Fruit fly (Drosophila melanogaster) whole organism, embryonic: Measurements from ENCODE around the gene CG7963.

ENCODE experiments used
- CG1024 ChIP-seq: fragments of 200-800 bp; sonication (Bioruptor generic); IDR thresholded peaks from 2 replicates; pipeline ENCODE4 v1.3.6; 2022; ENCODE audit warnings: missing biosample characterization, missing genetic modification characterization
- CG12659 ChIP-seq: fragments of 200-800 bp; sonication (Bioruptor generic); optimal IDR thresholded peaks from 3 replicates; lab custom pipeline; 2017; ENCODE audit warnings: mild to moderate bottlenecking, missing biosample characterization, missing genetic modification reagents, missing genetic modification characterization
- CG14860 ChIP-seq: fragments of 200-800 bp; sonication (Bioruptor generic); IDR thresholded peaks from 3 replicates; pipeline ENCODE4 v1.3.6; 2022; ENCODE audit warnings: missing biosample characterization, missing genetic modification characterization; ENCODE audit not compliant: partially characterized antibody
- CG15601 ChIP-seq: fragments of 200-800 bp; sonication (Bioruptor generic); optimal IDR thresholded peaks from 3 replicates; lab custom pipeline; 2019; ENCODE audit warnings: missing biosample characterization, mild to moderate bottlenecking, missing genetic modification characterization, moderate library complexity
- CG17829 ChIP-seq: fragments of 200-800 bp; optimal IDR thresholded peaks from 2 replicates; lab custom pipeline; 2019; ENCODE audit warnings: missing biosample characterization, mild to moderate bottlenecking, missing genetic modification characterization, moderate library complexity
- CG2116 ChIP-seq: fragments of 200-800 bp; sonication (Bioruptor generic); optimal IDR thresholded peaks from 3 replicates; lab custom pipeline; 2018; ENCODE audit warnings: missing biosample characterization, mild to moderate bottlenecking, missing genetic modification characterization
- CG30403 ChIP-seq: fragments of 200-800 bp; sonication (Bioruptor generic); optimal IDR thresholded peaks from 3 replicates; lab custom pipeline; 2016; ENCODE audit warnings: missing biosample characterization, missing genetic modification characterization
- CG31441 ChIP-seq: fragments of 200-800 bp; sonication (Bioruptor generic); IDR thresholded peaks from 2 replicates; pipeline ENCODE4 v1.3.6; 2022; ENCODE audit warnings: missing biosample characterization, missing genetic modification characterization
- CG33557 ChIP-seq: fragments of 200-800 bp; sonication (Bioruptor generic); optimal IDR thresholded peaks from 2 replicates; lab custom pipeline; 2019; ENCODE audit warnings: missing biosample characterization, mild to moderate bottlenecking, missing genetic modification characterization, moderate library complexity
- CG34224 ChIP-seq: fragments of 200-800 bp; sonication (Bioruptor generic); IDR thresholded peaks from 3 replicates; pipeline ENCODE4 v1.3.6; 2022; ENCODE audit warnings: missing biosample characterization, missing genetic modification characterization; ENCODE audit not compliant: partially characterized antibody
- CG3995 ChIP-seq: fragments of 200-800 bp; sonication (Bioruptor generic); optimal IDR thresholded peaks from 3 replicates; lab custom pipeline; 2016; ENCODE audit warnings: missing biosample characterization, missing genetic modification characterization
- CG42726 ChIP-seq: fragments of 200-800 bp; sonication (Bioruptor generic); IDR thresholded peaks from 2 replicates; pipeline ENCODE4 v1.3.6; 2022; ENCODE audit warnings: missing biosample characterization, missing genetic modification characterization; ENCODE audit not compliant: partially characterized antibody
- CG6791 ChIP-seq: fragments of 200-800 bp; sonication (Bioruptor generic); IDR thresholded peaks from 3 replicates; pipeline ENCODE4 v1.3.6; 2022; ENCODE audit warnings: missing biosample characterization, missing genetic modification characterization; ENCODE audit not compliant: partially characterized antibody
- CG9932 ChIP-seq: fragments of 200-800 bp; sonication (Bioruptor generic); IDR thresholded peaks from 2 replicates; pipeline ENCODE4 v1.3.6; 2022; ENCODE audit warnings: missing biosample characterization, missing genetic modification characterization
- E2f2 ChIP-seq: fragments of 200-800 bp; sonication (Bioruptor generic); IDR thresholded peaks from 2 replicates; pipeline ENCODE4 v1.3.6; 2022; ENCODE audit warnings: missing biosample characterization, missing genetic modification characterization
- HLH4C ChIP-seq: fragments of 200-800 bp; sonication (Bioruptor generic); IDR thresholded peaks from 3 replicates; pipeline ENCODE4 v1.3.6; 2022; ENCODE audit warnings: missing biosample characterization, missing genetic modification characterization; ENCODE audit not compliant: partially characterized antibody
- Hr78 ChIP-seq, 2 experiments: fragments of 200-800 bp in 1 of 2; fragments of >200 bp in 1 of 2; sonication (Bioruptor generic) in 1 of 2; optimal IDR thresholded peaks; 2 replicates each; lab custom pipeline; 2017 to 2019; ENCODE audit warnings: missing biosample characterization in 2 of 2, missing genetic modification characterization in 2 of 2, mild to moderate bottlenecking in 1 of 2, moderate library complexity in 1 of 2
- Lhr ChIP-seq: fragments of 200-800 bp; sonication (Bioruptor generic); optimal IDR thresholded peaks from 3 replicates; lab custom pipeline; 2017; ENCODE audit warnings: mild to moderate bottlenecking, missing biosample characterization, missing genetic modification reagents, missing genetic modification characterization
- MBD-R2 ChIP-seq: fragments of 200-800 bp; sonication (Bioruptor generic); IDR thresholded peaks from 2 replicates; pipeline ENCODE4 v1.3.6; 2022; ENCODE audit warnings: missing biosample characterization, missing genetic modification characterization
- MESR4 ChIP-seq: fragments of 200-800 bp; sonication (Bioruptor generic); optimal IDR thresholded peaks from 2 replicates; lab custom pipeline; 2018; ENCODE audit warnings: missing biosample characterization, mild to moderate bottlenecking, missing genetic modification characterization, moderate library complexity
- Med ChIP-seq: fragments of 200-800 bp; sonication (Bioruptor generic); peaks from one replicate; lab custom pipeline; 2016; ENCODE audit warnings: missing biosample characterization, missing genetic modification characterization, mild to moderate bottlenecking, inconsistent platforms, moderate library complexity
- Neu2 ChIP-seq: fragments of 200-800 bp; sonication (Bioruptor generic); optimal IDR thresholded peaks from 3 replicates; lab custom pipeline; 2016; ENCODE audit warnings: missing biosample characterization, missing genetic modification characterization, borderline replicate concordance
- Scr ChIP-seq: fragments of 200-800 bp; sonication (Bioruptor generic); IDR thresholded peaks from 2 replicates; pipeline ENCODE4 v1.3.6; 2022; ENCODE audit warnings: missing biosample characterization, missing genetic modification characterization; ENCODE audit not compliant: partially characterized antibody
- ab ChIP-seq: fragments of 200-800 bp; sonication (Bioruptor generic); optimal IDR thresholded peaks from 2 replicates; lab custom pipeline; 2016; ENCODE audit warnings: missing biosample characterization, missing genetic modification characterization
- amos ChIP-seq: fragments of 200-800 bp; sonication (Bioruptor generic); IDR thresholded peaks from 2 replicates; pipeline ENCODE4 v1.3.6; 2022; ENCODE audit warnings: missing biosample characterization, missing genetic modification characterization; ENCODE audit not compliant: partially characterized antibody
- bbx ChIP-seq: fragments of 200-800 bp; sonication (Bioruptor generic); IDR thresholded peaks from 2 replicates; pipeline ENCODE4 v1.3.6; 2022; ENCODE audit warnings: missing biosample characterization, missing genetic modification characterization; ENCODE audit not compliant: partially characterized antibody
- chinmo ChIP-seq: fragments of 200-800 bp; sonication (Bioruptor generic); IDR thresholded peaks from 4 replicates; pipeline ENCODE4 v1.3.6; 2022; ENCODE audit warnings: missing biosample characterization, missing genetic modification characterization; ENCODE audit not compliant: partially characterized antibody
- corto ChIP-seq: fragments of 200-800 bp; sonication (Bioruptor generic); optimal IDR thresholded peaks from 2 replicates; lab custom pipeline; 2016; ENCODE audit warnings: missing biosample characterization, mild to moderate bottlenecking, missing genetic modification characterization, moderate library complexity
- dan ChIP-seq: fragments of 200-800 bp; sonication (Bioruptor generic); IDR thresholded peaks from 2 replicates; pipeline ENCODE4 v1.3.6; 2022; ENCODE audit warnings: missing biosample characterization, missing genetic modification characterization
- exex ChIP-seq: fragments of 200-800 bp; sonication (Bioruptor generic); optimal IDR thresholded peaks from 4 replicates; lab custom pipeline; 2018; ENCODE audit warnings: missing biosample characterization, mild to moderate bottlenecking, missing genetic modification characterization, moderate library complexity
- gfzf ChIP-seq: fragments of 200-800 bp; sonication (Bioruptor generic); optimal IDR thresholded peaks from 2 replicates; lab custom pipeline; 2016; ENCODE audit warnings: missing biosample characterization, mild to moderate bottlenecking, missing genetic modification characterization, moderate library complexity
- inv ChIP-seq: fragments of 200-800 bp; sonication (Bioruptor generic); IDR thresholded peaks from 2 replicates; pipeline ENCODE4 v1.3.6; 2022; ENCODE audit warnings: missing biosample characterization, missing genetic modification characterization; ENCODE audit not compliant: partially characterized antibody
- lbe ChIP-seq: fragments of 200-800 bp; sonication (Bioruptor generic); optimal IDR thresholded peaks from 2 replicates; lab custom pipeline; 2016; ENCODE audit warnings: missing biosample characterization, mild to moderate bottlenecking, missing genetic modification characterization
- nerfin-2 ChIP-seq: fragments of 200-800 bp; sonication (Bioruptor generic); IDR thresholded peaks from 2 replicates; pipeline ENCODE4 v1.3.6; 2022; ENCODE audit warnings: missing biosample characterization, missing genetic modification characterization; ENCODE audit not compliant: partially characterized antibody
- onecut ChIP-seq: fragments of 200-800 bp; sonication (Bioruptor generic); IDR thresholded peaks from 2 replicates; pipeline ENCODE4 v1.3.6; 2022; ENCODE audit warnings: missing biosample characterization, missing genetic modification characterization
- otp ChIP-seq: fragments of 200-800 bp; sonication (Bioruptor generic); IDR thresholded peaks from 3 replicates; pipeline ENCODE4, ENCODE4 v1.3.6; 2022; ENCODE audit warnings: missing biosample characterization, missing genetic modification characterization
- pita ChIP-seq: fragments of 200-800 bp; sonication (Bioruptor generic); optimal IDR thresholded peaks from 2 replicates; lab custom pipeline; 2017; ENCODE audit warnings: missing biosample characterization, mild to moderate bottlenecking, missing genetic modification characterization
- shn ChIP-seq: fragments of 200-800 bp; sonication (Bioruptor generic); optimal IDR thresholded peaks from 3 replicates; lab custom pipeline; 2016; ENCODE audit warnings: missing biosample characterization, missing genetic modification characterization
- sna ChIP-seq: fragments of 200-800 bp; sonication (Bioruptor generic); IDR thresholded peaks from 2 replicates; pipeline ENCODE4 v1.3.6; 2022; ENCODE audit warnings: missing biosample characterization, missing genetic modification characterization; ENCODE audit not compliant: partially characterized antibody
- sqz ChIP-seq: fragments of 200-800 bp; sonication (Bioruptor generic); optimal IDR thresholded peaks from 3 replicates; lab custom pipeline; 2018; ENCODE audit warnings: missing biosample characterization, mild to moderate bottlenecking, missing genetic modification characterization
- ssp ChIP-seq: fragments of 200-800 bp; sonication (Bioruptor generic); IDR thresholded peaks from 2 replicates; pipeline ENCODE4 v1.3.6; 2022; ENCODE audit warnings: missing biosample characterization, missing genetic modification characterization
- stwl ChIP-seq: fragments of 200-800 bp; sonication (Bioruptor generic); optimal IDR thresholded peaks from 3 replicates; lab custom pipeline; 2018; ENCODE audit warnings: missing biosample characterization, mild to moderate bottlenecking, missing genetic modification characterization, moderate library complexity
- sug ChIP-seq: fragments of 200-800 bp; optimal IDR thresholded peaks from 2 replicates; lab custom pipeline; 2019; ENCODE audit warnings: missing biosample characterization, mild to moderate bottlenecking, missing genetic modification characterization, moderate library complexity
- tll ChIP-seq, 2 experiments: fragments of 200-800 bp in 1 of 2; fragments of >200 bp in 1 of 2; sonication (Bioruptor generic) in 1 of 2; optimal IDR thresholded peaks; 2 replicates each; lab custom pipeline; 2017 to 2019; ENCODE audit warnings: missing biosample characterization in 2 of 2, missing genetic modification characterization in 2 of 2, mild to moderate bottlenecking in 1 of 2, moderate library complexity in 1 of 2
- tna ChIP-seq: fragments of 200-800 bp; sonication (Bioruptor generic); IDR thresholded peaks from 2 replicates; pipeline ENCODE4 v1.3.6; 2022; ENCODE audit warnings: missing biosample characterization, missing genetic modification characterization; ENCODE audit not compliant: partially characterized antibody
- unc-4 ChIP-seq: fragments of 200-800 bp; sonication (Bioruptor generic); IDR thresholded peaks from 2 replicates; pipeline ENCODE4 v1.3.6; 2022; ENCODE audit warnings: missing biosample characterization, missing genetic modification characterization; ENCODE audit not compliant: partially characterized antibody
- zen2 ChIP-seq: fragments of 200-800 bp; sonication (Bioruptor generic); IDR thresholded peaks from 3 replicates; pipeline ENCODE4 v1.3.6; 2022; ENCODE audit warnings: missing biosample characterization, missing genetic modification characterization; ENCODE audit not compliant: partially characterized antibody
- zfh1 ChIP-seq: fragments of 200-800 bp; sonication (Bioruptor generic); IDR thresholded peaks from 3 replicates; pipeline ENCODE4 v1.3.6; 2022; ENCODE audit warnings: missing biosample characterization, missing genetic modification characterization

The CG7963 gene

dm6 chr3R:8313038-8313437 lies 49.6 kb upstream of the CG7963 start, which contains the start of gene CG7483 (continued):
- peak; percentile 21 for TF ChIP-seq Lhr (GFP tag; lab: Kevin White, UChicago)
- TF ChIP-seq CG17829, result peak; percentile 36
- TF ChIP-seq Med (GFP tag; lab: Kevin White, UChicago), result peak; percentile 64
- TF ChIP-seq unc-4, result peak; percentile 88
- TF ChIP-seq stwl, result peak; percentile 30
- peak; percentile 84 for TF ChIP-seq bbx (GFP tag; lab: Robert Waterston, UW)
- TF ChIP-seq CG1024 (GFP tag; lab: Robert Waterston, UW), result no peak
- TF ChIP-seq ab, result no peak
- TF ChIP-seq CG9932 (GFP tag; lab: Robert Waterston, UW), result no peak
- TF ChIP-seq corto (GFP tag; lab: Kevin White, UChicago), result no peak
- TF ChIP-seq Neu2, result no peak
- TF ChIP-seq inv, result peak; percentile 59
- TF ChIP-seq CG30403 (GFP tag; lab: Kevin White, UChicago), result no peak
- TF ChIP-seq zfh1 (GFP tag; lab: Robert Waterston, UW), result no peak
- peak; percentile 90 for TF ChIP-seq CG6791 (GFP tag; lab: Robert Waterston, UW)
- 0 out of 2 replicates have a peak, but pooled peaks have one; percentile 39 for TF ChIP-seq CG42726 (GFP tag; lab: Robert Waterston, UW)
- no peak for TF ChIP-seq otp (GFP tag; lab: Robert Waterston, UW)
- peak; percentile 81 for TF ChIP-seq sqz (GFP tag; lab: Kevin White, UChicago)
- TF ChIP-seq CG33557, result peak; percentile 7
- TF ChIP-seq exex (tag; lab: Kevin White, UChicago), result no peak
- TF ChIP-seq MBD-R2, result peak; percentile 62
- TF ChIP-seq CG15601 (tag; lab: Kevin White, UChicago), result peak; percentile 46
- peak; percentile 94 for TF ChIP-seq CG34224 (GFP tag; lab: Robert Waterston, UW)
- TF ChIP-seq Hr78 (GFP tag; optimal IDR thresholded peaks at IDR 0.05; lab: Kevin White, UChicago), result no peak
- TF ChIP-seq dan (GFP tag; lab: Robert Waterston, UW), result no peak
- TF ChIP-seq CG2116 (GFP tag; lab: Kevin White, UChicago), result peak; percentile 70
- peak; percentile 77; the same call in 3 of the 4 replicates for TF ChIP-seq chinmo (GFP tag; lab: Robert Waterston, UW)
- TF ChIP-seq CG3995 (GFP tag; lab: Kevin White, UChicago), result peak; percentile 15
- 0 out of 2 replicates have a peak, but pooled peaks have one; percentile 18 for TF ChIP-seq CG31441
- TF ChIP-seq tna (GFP tag; lab: Robert Waterston, UW), result peak; percentile 65
- peak; percentile 86 for TF ChIP-seq amos (GFP tag; lab: Robert Waterston, UW)
- peak; percentile 79 for TF ChIP-seq nerfin-2 (GFP tag; lab: Robert Waterston, UW)
- TF ChIP-seq MESR4 (GFP tag; lab: Kevin White, UChicago), result peak; percentile 93
- TF ChIP-seq Scr, result peak; percentile 81
- TF ChIP-seq E2f2 (GFP tag; lab: Robert Waterston, UW), result peak; percentile 98
- no peak for TF ChIP-seq ssp (GFP tag; lab: Robert Waterston, UW)
- no peak for TF ChIP-seq pita (GFP tag; lab: Kevin White, UChicago)
- peak; percentile 30 for TF ChIP-seq gfzf
- peak in 1 of 2 experiments; percentile 18 for TF ChIP-seq tll (GFP tag; optimal IDR thresholded peaks at IDR 0.05; lab: Kevin White, UChicago)
- TF ChIP-seq zen2 (GFP tag; lab: Robert Waterston, UW), result peak; percentile 75; the same call in 2 of the 3 replicates
- TF ChIP-seq sna (GFP tag; lab: Robert Waterston, UW), result peak; percentile 78
- peak; percentile 42 for TF ChIP-seq CG12659 (GFP tag; lab: Kevin White, UChicago)
- peak; percentile 82 for TF ChIP-seq HLH4C (GFP tag; lab: Robert Waterston, UW)
- TF ChIP-seq lbe, result peak; percentile 34
- peak; percentile 74; the same call in 2 of the 3 replicates for TF ChIP-seq CG14860 (GFP tag; lab: Robert Waterston, UW)
- TF ChIP-seq sug (tag; lab: Kevin White, UChicago), result peak; percentile 19
- no peak for TF ChIP-seq shn (GFP tag; lab: Kevin White, UChicago)
- no peak for TF ChIP-seq onecut (GFP tag; lab: Robert Waterston, UW)
